Worm (Caenorhabditis elegans): ENCODE data around the gene C14A6.5.

Gene C14A6.5

DNA sequence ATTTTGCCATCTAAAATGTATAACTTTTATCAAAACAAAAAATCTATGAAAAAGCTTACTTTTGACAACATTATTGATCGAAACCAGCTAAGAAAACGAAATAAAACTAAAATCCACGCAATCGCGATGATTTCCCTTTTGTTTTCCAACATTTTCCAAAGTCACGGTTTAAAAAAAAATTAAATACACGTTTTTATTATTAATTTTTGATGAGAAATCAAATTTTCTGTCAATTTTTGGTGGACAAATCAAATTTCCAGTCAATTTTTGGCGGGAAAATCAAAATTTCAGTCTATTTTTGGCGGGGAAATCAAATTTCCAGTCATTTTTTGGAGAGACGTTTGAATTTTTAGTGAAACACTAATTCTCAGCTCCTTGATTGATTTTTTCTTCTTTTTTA lies at the start of gene C14A6.5:
Gene C14A6.5, minus strand, starts transcription at position 101 of the 400 bp plus-strand sequence.
- TF ChIP-seq nhr-12 (tag; optimal IDR thresholded peaks at IDR 0.05), result no peak
- no peak for TF ChIP-seq F13H6.1 (tag; optimal IDR thresholded peaks at IDR 0.05)
- no peak for TF ChIP-seq mab-5 (tag; optimal IDR thresholded peaks at IDR 0.05)
- no peak for TF ChIP-seq ztf-1 (GFP tag; conservative IDR thresholded peaks at IDR 0.05)
- no peak for TF ChIP-seq gmeb-1 (tag; optimal IDR thresholded peaks at IDR 0.05)

DNA sequence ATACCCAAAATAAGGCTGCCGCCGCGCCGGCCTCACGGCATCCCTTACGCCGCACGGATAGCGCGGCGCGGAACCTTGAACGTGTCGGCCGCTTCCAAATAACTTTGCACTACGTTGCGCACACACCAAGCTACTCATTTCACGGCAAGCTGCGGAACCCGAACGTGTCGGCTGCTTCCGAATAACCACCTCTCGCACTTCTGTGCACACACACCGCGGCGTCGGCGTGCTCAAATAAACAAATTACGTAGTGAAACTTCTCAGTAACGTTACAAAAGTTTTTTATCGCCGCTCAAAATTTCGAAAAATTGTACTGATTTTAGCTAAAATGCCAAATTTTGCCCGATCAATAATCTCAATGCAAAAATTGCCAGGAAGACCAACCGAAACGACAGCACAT lies 48.2 kb upstream of the C14A6.5 start:
- TF ChIP-seq lin-13 (GFP tag; optimal IDR thresholded peaks at IDR 0.05) (no peak), ztf-11 (tag; optimal IDR thresholded peaks at IDR 0.05) (no peak), nhr-25 (tag; optimal IDR thresholded peaks at IDR 0.05) (no peak), nhr-12 (tag; optimal IDR thresholded peaks at IDR 0.05) (no peak), alr-1 (tag; optimal IDR thresholded peaks at IDR 0.05) (no peak), lsy-2 (tag; optimal IDR thresholded peaks at IDR 0.05) (no peak)

DNA sequence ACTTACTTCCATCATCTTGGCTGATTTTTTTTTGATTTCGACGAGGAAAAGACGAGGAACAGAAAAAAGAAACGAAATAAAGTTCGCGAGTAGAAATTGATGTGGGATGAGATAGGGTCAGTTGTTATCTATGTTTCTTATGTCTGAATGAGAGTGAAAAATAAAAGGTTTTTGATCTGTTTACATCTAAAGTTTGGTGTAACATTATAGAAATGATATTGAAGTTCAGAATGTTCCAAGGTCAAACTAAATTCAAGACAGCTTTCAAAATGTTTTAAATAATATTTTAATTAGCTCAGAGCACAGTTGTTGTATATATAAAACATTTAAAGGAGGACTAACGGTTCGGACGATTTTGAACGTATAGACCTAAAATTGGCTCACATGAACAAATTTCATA lies 44.4 kb upstream of the C14A6.5 start, which contains the start of gene F16H6.7:
Gene F16H6.7, minus strand, starts transcription at position 101 of the 400 bp plus-strand sequence.
- TF ChIP-seq lin-39 (tag; optimal IDR thresholded peaks at IDR 0.05), result no peak
- no peak for TF ChIP-seq sem-4 (tag; optimal IDR thresholded peaks at IDR 0.05)
- TF ChIP-seq ZK546.5 (tag; optimal IDR thresholded peaks at IDR 0.05), result no peak
- no peak for TF ChIP-seq unc-62 (GFP tag; optimal IDR thresholded peaks at IDR 0.05)
- no peak for TF ChIP-seq dmd-4 (tag; optimal IDR thresholded peaks at IDR 0.05)
- no peak for TF ChIP-seq aly-2 (tag; optimal IDR thresholded peaks at IDR 0.05)
- TF ChIP-seq F13H6.1 (tag; optimal IDR thresholded peaks at IDR 0.05), result no peak
- no peak for TF ChIP-seq lsy-2 (tag; optimal IDR thresholded peaks at IDR 0.05)
- no peak for TF ChIP-seq ztf-11 (tag; optimal IDR thresholded peaks at IDR 0.05)
- no peak for TF ChIP-seq zag-1 (tag; optimal IDR thresholded peaks at IDR 0.05)
- no peak for TF ChIP-seq nhr-77 (tag; optimal IDR thresholded peaks at IDR 0.05)
- no peak for TF ChIP-seq sma-9 (GFP tag; optimal IDR thresholded peaks at IDR 0.05)
- no peak for TF ChIP-seq sma-9 (tag; optimal IDR thresholded peaks at IDR 0.05)
- TF ChIP-seq egl-27 (tag; optimal IDR thresholded peaks at IDR 0.05), result no peak
- TF ChIP-seq lin-13 (GFP tag; optimal IDR thresholded peaks at IDR 0.05), result no peak
- TF ChIP-seq ama-1 (optimal IDR thresholded peaks at IDR 0.05), result no peak
- no peak for TF ChIP-seq sma-3 (GFP tag; optimal IDR thresholded peaks at IDR 0.05)
- TF ChIP-seq nhr-6 (tag; optimal IDR thresholded peaks at IDR 0.05), result no peak

DNA sequence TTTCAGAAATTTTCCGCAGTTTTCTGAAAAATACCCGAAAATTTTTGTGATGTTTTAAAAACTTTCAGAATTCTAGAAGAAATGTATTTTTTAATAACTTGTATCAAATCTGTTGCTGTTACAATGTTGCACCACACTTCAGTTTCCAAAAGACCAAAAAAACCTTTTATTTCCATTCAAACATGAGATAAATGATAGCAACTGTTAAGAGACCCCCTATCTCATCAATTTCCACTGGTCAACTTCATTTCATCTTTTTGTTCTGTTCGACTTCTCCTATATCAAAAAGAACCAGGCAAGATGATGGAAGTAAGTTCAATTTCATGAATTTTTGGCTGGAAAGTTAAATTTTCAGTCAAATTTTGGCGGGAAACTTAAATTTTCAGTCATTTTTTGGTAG lies 33.8 kb upstream of the C14A6.5 start, which contains the start of gene F16H6.4:
Gene F16H6.4, plus strand, starts transcription at position 301 of the 400 bp plus-strand sequence.
- TF ChIP-seq lin-39 (tag; optimal IDR thresholded peaks at IDR 0.05), result no peak
- TF ChIP-seq ZK546.5 (tag; optimal IDR thresholded peaks at IDR 0.05), result no peak
- TF ChIP-seq zag-1 (tag; optimal IDR thresholded peaks at IDR 0.05), result no peak
- TF ChIP-seq nhr-129 (tag; optimal IDR thresholded peaks at IDR 0.05), result no peak
- TF ChIP-seq nhr-25 (tag; optimal IDR thresholded peaks at IDR 0.05), result no peak
- no peak for TF ChIP-seq ceh-82 (tag; optimal IDR thresholded peaks at IDR 0.05)
- TF ChIP-seq unc-62 (GFP tag; optimal IDR thresholded peaks at IDR 0.05), result no peak
- TF ChIP-seq alr-1 (tag; optimal IDR thresholded peaks at IDR 0.05), result no peak
- no peak for TF ChIP-seq R02D3.7 (tag; optimal IDR thresholded peaks at IDR 0.05)
- TF ChIP-seq mab-5 (tag; optimal IDR thresholded peaks at IDR 0.05), result no peak
- no peak for TF ChIP-seq F13H6.1 (tag; optimal IDR thresholded peaks at IDR 0.05)
- TF ChIP-seq aly-2 (tag; optimal IDR thresholded peaks at IDR 0.05), result no peak
- TF ChIP-seq egl-27 (tag; optimal IDR thresholded peaks at IDR 0.05), result no peak
- TF ChIP-seq crh-2 (tag; optimal IDR thresholded peaks at IDR 0.05), result no peak
- no peak for TF ChIP-seq mbf-1 (tag; optimal IDR thresholded peaks at IDR 0.05)
- no peak for TF ChIP-seq mdl-1 (tag; optimal IDR thresholded peaks at IDR 0.05)
- TF ChIP-seq sma-9 (GFP tag; optimal IDR thresholded peaks at IDR 0.05), result no peak
- TF ChIP-seq sma-9 (tag; optimal IDR thresholded peaks at IDR 0.05), result no peak

DNA sequence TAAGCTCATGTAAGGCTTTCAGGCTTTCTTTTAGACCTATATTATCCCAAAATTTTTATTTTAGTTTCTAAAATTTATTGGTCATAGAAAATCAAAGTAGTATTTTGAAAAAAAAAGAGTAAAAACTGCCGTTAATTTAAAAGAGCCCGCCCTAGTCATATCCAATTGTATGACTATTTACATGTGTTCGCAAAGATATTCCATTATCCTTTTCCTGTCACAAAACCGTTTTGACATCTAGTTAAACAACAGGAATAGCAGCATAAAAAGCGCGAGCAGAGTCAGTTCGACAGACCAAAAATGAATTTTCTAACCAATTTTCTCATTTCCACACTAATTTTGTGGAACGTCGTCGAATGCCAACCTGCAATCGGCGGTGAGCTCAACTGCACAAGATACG lies 30.3 kb upstream of the C14A6.5 start, which contains the start of gene F16H6.3:
Gene F16H6.3, plus strand, starts transcription at position 301 of the 400 bp plus-strand sequence.
- TF ChIP-seq sma-9 (GFP tag; optimal IDR thresholded peaks at IDR 0.05) (no peak), sma-9 (tag; optimal IDR thresholded peaks at IDR 0.05) (no peak), nhr-237 (tag; optimal IDR thresholded peaks at IDR 0.05) (no peak), ama-1 (optimal IDR thresholded peaks at IDR 0.05) (no peak), peb-1 (tag; optimal IDR thresholded peaks at IDR 0.05) (no peak), nhr-12 (tag; optimal IDR thresholded peaks at IDR 0.05) (no peak), fos-1 (tag; optimal IDR thresholded peaks at IDR 0.05) (no peak), nhr-11 (tag; optimal IDR thresholded peaks at IDR 0.05) (no peak), nhr-23 (tag; optimal IDR thresholded peaks at IDR 0.05) (no peak)

Data from whole organism, L2 larva.